Worm (Caenorhabditis elegans): ENCODE measurements around the gene xrn-1.
"Not testable (repeated sequence)": the region's sequence is repeated elsewhere in the genome, so short reads cannot be mapped to it uniquely, and the experiment has no call there.

ce11 chrII:14021230-14021629 is 47.5 kb upstream of the xrn-1 start, which contains the start of gene F01D5.10:
- not testable (repeated sequence) for TF ChIP-seq ztf-4 (tag; optimal IDR thresholded peaks at IDR 0.05); sma-3 (GFP tag; optimal IDR thresholded peaks at IDR 0.05); nhr-25 (tag; optimal IDR thresholded peaks at IDR 0.05); zag-1 (tag; optimal IDR thresholded peaks at IDR 0.05); ama-1 (optimal IDR thresholded peaks at IDR 0.05); peb-1 (tag; optimal IDR thresholded peaks at IDR 0.05); unc-39 (tag; optimal IDR thresholded peaks at IDR 0.05); ZK546.5 (tag; optimal IDR thresholded peaks at IDR 0.05)
